Fruit fly (Drosophila melanogaster) whole organism, embryonic: ENCODE data around the gene mof.

Experiments
- Antp ChIP-seq: fragments of 200-800 bp; sonication (Bioruptor generic); optimal IDR thresholded peaks from 3 replicates; lab custom pipeline; 2016; ENCODE audit warnings: missing biosample characterization, missing genetic modification characterization
- Bgb ChIP-seq: fragments of 200-800 bp; sonication (Bioruptor generic); IDR thresholded peaks from 2 replicates; pipeline ENCODE4 v1.3.6; 2022; ENCODE audit warnings: missing biosample characterization, missing genetic modification characterization; ENCODE audit not compliant: partially characterized antibody
- CG10321 ChIP-seq: fragments of 200-800 bp; sonication (Bioruptor generic); IDR thresholded peaks from 2 replicates; pipeline ENCODE4 v1.3.6; 2022; ENCODE audit warnings: missing biosample characterization, missing genetic modification characterization
- CG10959 ChIP-seq: fragments of 200-800 bp; sonication (Bioruptor generic); IDR thresholded peaks from 2 replicates; pipeline ENCODE4 v1.3.6; 2022; ENCODE audit warnings: missing biosample characterization, missing genetic modification characterization
- CG11456 ChIP-seq: fragments of 200-800 bp; sonication (Bioruptor generic); IDR thresholded peaks from 3 replicates; pipeline ENCODE4 v1.3.6; 2022; ENCODE audit warnings: missing biosample characterization, missing genetic modification characterization
- CG12659 ChIP-seq: fragments of 200-800 bp; sonication (Bioruptor generic); optimal IDR thresholded peaks from 3 replicates; lab custom pipeline; 2017; ENCODE audit warnings: mild to moderate bottlenecking, missing biosample characterization, missing genetic modification reagents, missing genetic modification characterization
- CG13894 ChIP-seq: fragments of 200-800 bp; sonication (Bioruptor generic); optimal IDR thresholded peaks from 3 replicates; lab custom pipeline; 2018; ENCODE audit warnings: missing biosample characterization, mild to moderate bottlenecking, missing genetic modification characterization, moderate library complexity
- CG2120 ChIP-seq: fragments of 200-800 bp; sonication (Bioruptor generic); optimal IDR thresholded peaks from 3 replicates; lab custom pipeline; 2016; ENCODE audit warnings: missing biosample characterization, missing genetic modification characterization
- CG2199 ChIP-seq: fragments of 200-800 bp; sonication (Bioruptor generic); IDR thresholded peaks from 3 replicates; pipeline ENCODE4 v1.3.6; 2022; ENCODE audit warnings: missing biosample characterization, missing genetic modification characterization
- CG31441 ChIP-seq: fragments of 200-800 bp; sonication (Bioruptor generic); IDR thresholded peaks from 2 replicates; pipeline ENCODE4 v1.3.6; 2022; ENCODE audit warnings: missing biosample characterization, missing genetic modification characterization
- CG33557 ChIP-seq: fragments of 200-800 bp; sonication (Bioruptor generic); optimal IDR thresholded peaks from 2 replicates; lab custom pipeline; 2019; ENCODE audit warnings: missing biosample characterization, mild to moderate bottlenecking, missing genetic modification characterization, moderate library complexity
- CG42726 ChIP-seq: fragments of 200-800 bp; sonication (Bioruptor generic); IDR thresholded peaks from 2 replicates; pipeline ENCODE4 v1.3.6; 2022; ENCODE audit warnings: missing biosample characterization, missing genetic modification characterization; ENCODE audit not compliant: partially characterized antibody
- CG4404 ChIP-seq: fragments of 200-800 bp; sonication (Bioruptor generic); IDR thresholded peaks from 2 replicates; pipeline ENCODE4 v1.3.6; 2022; ENCODE audit warnings: missing biosample characterization, missing genetic modification characterization
- CG6175 ChIP-seq: fragments of 200-800 bp; sonication (Bioruptor generic); IDR thresholded peaks from 3 replicates; pipeline ENCODE4 v1.3.6; 2022; ENCODE audit warnings: missing biosample characterization, missing genetic modification characterization
- CG6254 ChIP-seq: fragments of 200-800 bp; sonication (Bioruptor generic); optimal IDR thresholded peaks from 3 replicates; lab custom pipeline; 2017; ENCODE audit warnings: mild to moderate bottlenecking, missing biosample characterization, missing genetic modification reagents, missing genetic modification characterization
- CG7271 ChIP-seq: fragments of 200-800 bp; sonication (Bioruptor generic); optimal IDR thresholded peaks from 2 replicates; lab custom pipeline; 2018; ENCODE audit warnings: missing biosample characterization, mild to moderate bottlenecking, missing genetic modification characterization, moderate library complexity
- CG9876 ChIP-seq: fragments of 200-800 bp; sonication (Bioruptor generic); optimal IDR thresholded peaks from 2 replicates; lab custom pipeline; 2016; ENCODE audit warnings: missing biosample characterization, missing genetic modification characterization
- D19A ChIP-seq: fragments of 200-800 bp; optimal IDR thresholded peaks from 3 replicates; lab custom pipeline; 2019; ENCODE audit warnings: missing biosample characterization, mild to moderate bottlenecking, missing genetic modification characterization, moderate library complexity
- Drgx ChIP-seq: fragments of 200-800 bp; sonication (Bioruptor generic); IDR thresholded peaks from 2 replicates; pipeline ENCODE4 v1.3.6; 2022; ENCODE audit warnings: missing biosample characterization, missing genetic modification characterization
- E2f2 ChIP-seq: fragments of 200-800 bp; sonication (Bioruptor generic); IDR thresholded peaks from 2 replicates; pipeline ENCODE4 v1.3.6; 2022; ENCODE audit warnings: missing biosample characterization, missing genetic modification characterization
- Ets65A ChIP-seq: fragments of 200-800 bp; sonication (Bioruptor generic); peaks from one replicate; lab custom pipeline; 2016; ENCODE audit warnings: missing biosample characterization, missing genetic modification characterization
- Gug ChIP-seq: fragments of 200-800 bp; sonication (Bioruptor generic); IDR thresholded peaks from 4 replicates; pipeline ENCODE4 v1.3.6; 2022; ENCODE audit warnings: missing biosample characterization, missing genetic modification characterization
- H2.0 ChIP-seq: fragments of 200-800 bp; sonication (Bioruptor generic); IDR thresholded peaks from 2 replicates; pipeline ENCODE4 v1.3.6; 2022; ENCODE audit warnings: missing biosample characterization, missing genetic modification characterization
- HLH54F ChIP-seq: fragments of 200-800 bp; sonication (Bioruptor generic); optimal IDR thresholded peaks from 3 replicates; lab custom pipeline; 2016; ENCODE audit warnings: missing biosample characterization, missing genetic modification characterization
- MTF-1 ChIP-seq: fragments of 200-800 bp; sonication (Bioruptor generic); optimal IDR thresholded peaks from 2 replicates; lab custom pipeline; 2018; ENCODE audit warnings: missing biosample characterization, mild to moderate bottlenecking, missing genetic modification characterization, borderline replicate concordance
- Max ChIP-seq: fragments of 200-800 bp; sonication (Bioruptor generic); optimal IDR thresholded peaks from 2 replicates; lab custom pipeline; 2016; ENCODE audit warnings: missing biosample characterization, mild to moderate bottlenecking, missing genetic modification characterization
- Mes4 ChIP-seq: fragments of 200-800 bp; sonication (Bioruptor generic); optimal IDR thresholded peaks from 2 replicates; lab custom pipeline; 2016; ENCODE audit warnings: missing biosample characterization, missing genetic modification characterization
- Neu2 ChIP-seq: fragments of 200-800 bp; sonication (Bioruptor generic); optimal IDR thresholded peaks from 3 replicates; lab custom pipeline; 2016; ENCODE audit warnings: missing biosample characterization, missing genetic modification characterization, borderline replicate concordance
- Ptx1 ChIP-seq: fragments of 200-800 bp; sonication (Bioruptor generic); IDR thresholded peaks from 2 replicates; pipeline ENCODE4 v1.3.6; 2022; ENCODE audit warnings: missing biosample characterization, missing genetic modification characterization
- Vsx1 ChIP-seq: fragments of 200-800 bp; sonication (Bioruptor generic); optimal IDR thresholded peaks from 2 replicates; lab custom pipeline; 2017; ENCODE audit warnings: missing biosample characterization, mild to moderate bottlenecking, missing genetic modification characterization, missing genetic modification reagents
- ac ChIP-seq: fragments of 200-800 bp; sonication (Bioruptor generic); optimal IDR thresholded peaks from 3 replicates; lab custom pipeline; 2017; ENCODE audit warnings: missing biosample characterization, mild to moderate bottlenecking, missing genetic modification characterization
- ato ChIP-seq: fragments of 200-800 bp; sonication (Bioruptor generic); IDR thresholded peaks from 2 replicates; pipeline ENCODE4 v1.3.6; 2022; ENCODE audit warnings: missing biosample characterization, missing genetic modification characterization; ENCODE audit not compliant: partially characterized antibody
- bbx ChIP-seq: fragments of 200-800 bp; sonication (Bioruptor generic); IDR thresholded peaks from 2 replicates; pipeline ENCODE4 v1.3.6; 2022; ENCODE audit warnings: missing biosample characterization, missing genetic modification characterization; ENCODE audit not compliant: partially characterized antibody
- bowl ChIP-seq: fragments of 200-800 bp; sonication (Bioruptor generic); IDR thresholded peaks from 2 replicates; pipeline ENCODE4 v1.3.6; 2022; ENCODE audit warnings: missing biosample characterization, missing genetic modification characterization
- chm ChIP-seq: fragments of 200-800 bp; sonication (Bioruptor generic); IDR thresholded peaks from 2 replicates; pipeline ENCODE4 v1.3.6; 2022; ENCODE audit warnings: missing biosample characterization, missing genetic modification characterization
- gcm ChIP-seq: fragments of 200-800 bp; sonication (Bioruptor generic); optimal IDR thresholded peaks from 2 replicates; lab custom pipeline; 2019; ENCODE audit warnings: missing biosample characterization, mild to moderate bottlenecking, missing genetic modification characterization, moderate library complexity
- jigr1 ChIP-seq: fragments of 200-800 bp; sonication (Bioruptor generic); IDR thresholded peaks from 3 replicates; pipeline ENCODE4 v1.3.6; 2022; ENCODE audit warnings: missing biosample characterization, missing genetic modification characterization
- nom ChIP-seq: fragments of 200-800 bp; sonication (Bioruptor generic); optimal IDR thresholded peaks from 2 replicates; lab custom pipeline; 2017; ENCODE audit warnings: missing biosample characterization, missing genetic modification characterization, mild to moderate bottlenecking, moderate library complexity, missing genetic modification reagents
- pan ChIP-seq, 4 experiments: fragments of >200 bp in 3 of 4; fragments of 200-800 bp in 1 of 4; sonication (Bioruptor generic) in 1 of 4; optimal IDR thresholded peaks in 3 of 4; IDR thresholded peaks in 1 of 4; 2 replicates each; pipeline versions ENCODE4 v1.3.6 to Lab custom; 2017 to 2022; ENCODE audit warnings: missing biosample characterization in 2 of 4, missing genetic modification characterization in 2 of 4, mixed read lengths in 1 of 4
- pfk ChIP-seq: fragments of 200-800 bp; sonication (Bioruptor generic); optimal IDR thresholded peaks from 2 replicates; lab custom pipeline; 2018; ENCODE audit warnings: missing biosample characterization, mild to moderate bottlenecking, missing genetic modification characterization, moderate library complexity
- prd ChIP-seq, 3 experiments: fragments of >200 bp in 2 of 3; fragments of 200-800 bp in 1 of 3; sonication (Bioruptor generic) in 1 of 3; optimal IDR thresholded peaks in 2 of 3; IDR thresholded peaks in 1 of 3; 2 replicates in 2 of 3; 3 replicates in 1 of 3; pipeline versions ENCODE4 v1.3.6 to Lab custom; 2017 to 2022; ENCODE audit warnings: missing biosample characterization in 1 of 3, missing genetic modification characterization in 1 of 3
- pros ChIP-seq: fragments of 200-800 bp; sonication (Bioruptor generic); optimal IDR thresholded peaks from 3 replicates; lab custom pipeline; 2019; ENCODE audit warnings: missing biosample characterization, mild to moderate bottlenecking, missing genetic modification characterization, moderate library complexity
- pzg ChIP-seq: fragments of 200-800 bp; sonication (Bioruptor generic); optimal IDR thresholded peaks from 3 replicates; lab custom pipeline; 2018; ENCODE audit warnings: missing biosample characterization, mild to moderate bottlenecking, missing genetic modification characterization, moderate library complexity
- rib ChIP-seq: fragments of 200-800 bp; sonication (Bioruptor generic); IDR thresholded peaks from 2 replicates; pipeline ENCODE4 v1.3.6; 2022; ENCODE audit warnings: missing biosample characterization, missing genetic modification characterization
- salm ChIP-seq: fragments of 200-800 bp; sonication (Bioruptor generic); optimal IDR thresholded peaks from 2 replicates; lab custom pipeline; 2018; ENCODE audit warnings: missing biosample characterization, mild to moderate bottlenecking, missing genetic modification characterization
- sd ChIP-seq: fragments of 200-800 bp; sonication (Bioruptor generic); optimal IDR thresholded peaks from 3 replicates; lab custom pipeline; 2018; ENCODE audit warnings: missing biosample characterization, mild to moderate bottlenecking, missing genetic modification characterization, moderate library complexity
- zfh1 ChIP-seq: fragments of 200-800 bp; sonication (Bioruptor generic); IDR thresholded peaks from 3 replicates; pipeline ENCODE4 v1.3.6; 2022; ENCODE audit warnings: missing biosample characterization, missing genetic modification characterization

Gene mof

dm6 chrX:5901628-5902213 lies 25.1 kb upstream of the mof start (continued):
- TF ChIP-seq Ets65A (GFP tag; lab: Kevin White, UChicago) (no peak), nom (GFP tag; lab: Kevin White, UChicago) (peak; percentile 80), CG2120 (GFP tag; lab: Kevin White, UChicago) (peak; percentile 12), Drgx (GFP tag; lab: Robert Waterston, UW) (0 out of 2 replicates have a peak, but pooled peaks have one; percentile 38), CG6175 (GFP tag; lab: Robert Waterston, UW) (0 out of 3 replicates have a peak, but pooled peaks have one; percentile 47), bowl (GFP tag; lab: Robert Waterston, UW) (no peak), ac (no peak), H2.0 (GFP tag; lab: Robert Waterston, UW) (no peak), ato (0 out of 2 replicates have a peak, but pooled peaks have one; percentile 20), CG10959 (GFP tag; lab: Robert Waterston, UW) (no peak; the same call in 1 of the 2 replicates), CG12659 (peak; percentile 34), jigr1 (GFP tag; lab: Robert Waterston, UW) (no peak), CG10321 (GFP tag; lab: Robert Waterston, UW) (peak; percentile 95), D19A (tag; lab: Kevin White, UChicago) (peak; percentile 17), Max (peak; percentile 0), Vsx1 (GFP tag; lab: Kevin White, UChicago) (peak; percentile 29), CG13894 (tag; lab: Kevin White, UChicago) (peak; percentile 43), CG9876 (peak; percentile 29), CG11456 (peak; percentile 68; the same call in 1 of the 3 replicates), chm (GFP tag; lab: Robert Waterston, UW) (peak; percentile 64; the same call in 1 of the 2 replicates), Mes4 (no peak), zfh1 (GFP tag; lab: Robert Waterston, UW) (peak; percentile 37; the same call in 1 of the 3 replicates), prd (optimal IDR thresholded peaks at IDR 0.05; lab: Kevin White, UChicago) (no peak), prd (GFP tag; IDR thresholded peaks at IDR 0.05; lab: Robert Waterston, UW) (0 out of 3 replicates have a peak, but pooled peaks have one; percentile 32), CG6254 (peak; percentile 13), pros (GFP tag; lab: Kevin White, UChicago) (peak; percentile 44), CG42726 (GFP tag; lab: Robert Waterston, UW) (0 out of 2 replicates have a peak, but pooled peaks have one; percentile 13), CG31441 (GFP tag; lab: Robert Waterston, UW) (no peak), salm (no peak), bbx (GFP tag; lab: Robert Waterston, UW) (peak; percentile 32; the same call in 1 of the 2 replicates), HLH54F (peak; percentile 7), Bgb (GFP tag; lab: Robert Waterston, UW) (peak; percentile 45; the same call in 1 of the 2 replicates), E2f2 (no peak), pan (optimal IDR thresholded peaks at IDR 0.05; lab: Kevin White, UChicago) (no peak), pan (GFP tag; optimal IDR thresholded peaks at IDR 0.05 in 1 of 2, IDR thresholded peaks at IDR 0.05 in 1 of 2) (peak in 1 of 2 experiments; percentile 43), pzg (GFP tag; lab: Kevin White, UChicago) (peak; percentile 7), gcm (GFP tag; lab: Kevin White, UChicago) (peak; percentile 26), CG33557 (peak; percentile 1), Neu2 (GFP tag; lab: Kevin White, UChicago) (no peak), pfk (GFP tag; lab: Kevin White, UChicago) (peak; percentile 51), Antp (GFP tag; lab: Kevin White, UChicago) (peak; percentile 25), CG2199 (GFP tag; lab: Robert Waterston, UW) (0 out of 3 replicates have a peak, but pooled peaks have one; percentile 34), CG7271 (tag; lab: Kevin White, UChicago) (no peak), sd (tag; lab: Kevin White, UChicago) (peak; percentile 74), CG4404 (GFP tag; lab: Robert Waterston, UW) (no peak), MTF-1 (GFP tag; lab: Kevin White, UChicago) (no peak), Ptx1 (GFP tag; lab: Robert Waterston, UW) (no peak), rib (GFP tag; lab: Robert Waterston, UW) (peak; percentile 73; the same call in 1 of the 2 replicates), Gug (GFP tag; lab: Robert Waterston, UW) (0 out of 4 replicates have a peak, but pooled peaks have one; percentile 13)
